Fruit fly (Drosophila melanogaster) whole organism, embryonic: ENCODE data around the gene put.

Experiments
- Asciz ChIP-seq: fragments of 200-800 bp; sonication (Bioruptor generic); optimal IDR thresholded peaks from 2 replicates; lab custom pipeline; 2017; ENCODE audit warnings: missing biosample characterization, mild to moderate bottlenecking, missing genetic modification characterization, missing genetic modification reagents
- CG15269 ChIP-seq: fragments of 200-800 bp; sonication (Bioruptor generic); optimal IDR thresholded peaks from 2 replicates; lab custom pipeline; 2018; ENCODE audit warnings: missing biosample characterization, mild to moderate bottlenecking, missing genetic modification characterization, moderate library complexity
- CG4707 ChIP-seq: fragments of 200-800 bp; sonication (Bioruptor generic); optimal IDR thresholded peaks from 2 replicates; lab custom pipeline; 2018; ENCODE audit warnings: missing biosample characterization, mild to moderate bottlenecking, missing genetic modification characterization, moderate library complexity
- CG7271 ChIP-seq: fragments of 200-800 bp; sonication (Bioruptor generic); optimal IDR thresholded peaks from 2 replicates; lab custom pipeline; 2018; ENCODE audit warnings: missing biosample characterization, mild to moderate bottlenecking, missing genetic modification characterization, moderate library complexity
- CG9797 ChIP-seq: fragments of 200-800 bp; sonication (Bioruptor generic); optimal IDR thresholded peaks from 3 replicates; lab custom pipeline; 2018; ENCODE audit warnings: missing biosample characterization, mild to moderate bottlenecking, missing genetic modification characterization
- D19B ChIP-seq: fragments of 200-800 bp; sonication (Bioruptor generic); optimal IDR thresholded peaks from 2 replicates; lab custom pipeline; 2017; ENCODE audit warnings: missing biosample characterization, mild to moderate bottlenecking, missing genetic modification characterization
- Fer2 ChIP-seq: fragments of 200-800 bp; sonication (Bioruptor generic); optimal IDR thresholded peaks from 2 replicates; lab custom pipeline; 2018; ENCODE audit warnings: missing biosample characterization, mild to moderate bottlenecking, missing genetic modification characterization, moderate library complexity
- MBD-R2 ChIP-seq: fragments of 200-800 bp; sonication (Bioruptor generic); IDR thresholded peaks from 2 replicates; pipeline ENCODE4 v1.3.6; 2022; ENCODE audit warnings: missing biosample characterization, missing genetic modification characterization
- NfI ChIP-seq: fragments of 200-800 bp; sonication (Bioruptor generic); optimal IDR thresholded peaks from 3 replicates; lab custom pipeline; 2018; ENCODE audit warnings: missing biosample characterization, mild to moderate bottlenecking, missing genetic modification characterization, moderate library complexity
- Sry-β ChIP-seq: fragments of 200-800 bp; sonication (Bioruptor generic); optimal IDR thresholded peaks from 2 replicates; lab custom pipeline; 2018; ENCODE audit warnings: missing biosample characterization, mild to moderate bottlenecking, missing genetic modification characterization, moderate library complexity
- dpn ChIP-seq, 2 experiments: fragments of 200-800 bp; sonication (Bioruptor generic); optimal IDR thresholded peaks; 3 replicates each; lab custom pipeline; 2016; ENCODE audit warnings: missing biosample characterization in 2 of 2, missing genetic modification characterization in 2 of 2
- peb ChIP-seq: fragments of 200-800 bp; sonication (Bioruptor generic); IDR thresholded peaks from 2 replicates; pipeline ENCODE4 v1.3.6; 2022; ENCODE audit warnings: missing biosample characterization, missing genetic modification characterization
- pros ChIP-seq: fragments of 200-800 bp; sonication (Bioruptor generic); optimal IDR thresholded peaks from 3 replicates; lab custom pipeline; 2019; ENCODE audit warnings: missing biosample characterization, mild to moderate bottlenecking, missing genetic modification characterization, moderate library complexity

DNA sequence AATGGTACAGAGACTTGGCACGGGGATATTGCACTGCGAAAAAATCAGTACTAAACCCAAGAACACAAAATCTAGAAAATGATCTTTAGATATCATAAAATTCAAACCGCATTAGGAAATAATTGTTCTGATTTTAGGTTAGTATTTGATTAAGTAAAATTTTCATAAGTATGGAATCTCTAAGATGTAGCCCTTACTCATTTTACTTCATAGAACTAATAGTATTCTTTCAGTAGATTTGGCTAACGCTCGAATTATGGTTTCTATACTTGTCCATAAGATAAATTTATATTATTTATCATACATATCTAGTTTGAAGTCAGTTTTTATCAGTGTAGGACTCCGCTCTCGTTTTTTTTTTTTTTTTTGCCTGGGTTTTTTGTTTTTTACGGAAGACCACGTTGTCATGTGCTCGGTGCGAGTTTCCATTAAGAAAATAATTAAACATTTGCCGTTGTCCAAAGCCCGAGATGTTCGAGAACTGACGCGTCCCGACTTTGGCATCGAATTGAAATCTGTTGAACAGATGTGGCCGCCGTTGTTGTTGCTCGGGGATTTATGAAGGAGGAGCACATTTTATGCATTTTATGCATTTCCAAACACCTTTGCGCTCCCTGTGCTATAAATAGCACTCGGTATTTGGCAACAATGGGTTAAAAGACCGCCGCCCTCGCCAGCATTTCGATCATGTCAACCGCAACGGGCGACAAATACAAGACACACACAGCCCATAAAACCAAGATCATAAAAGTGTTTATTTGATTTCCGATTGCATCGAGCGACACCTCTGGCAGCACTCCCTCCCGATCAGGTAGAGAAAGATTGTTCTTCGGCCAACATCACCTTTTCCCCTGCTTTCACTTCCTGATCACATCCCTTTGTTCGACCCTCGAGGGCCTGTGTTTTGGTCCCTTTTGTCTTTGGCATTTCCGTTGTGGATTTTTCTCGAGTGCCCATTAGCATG lies 38.7 kb downstream of the put start:
- TF ChIP-seq peb (GFP tag; lab: Robert Waterston, UW) (no peak), CG15269 (tag; lab: Kevin White, UChicago) (no peak), pros (GFP tag; lab: Kevin White, UChicago) (no peak), Fer2 (tag; lab: Kevin White, UChicago) (no peak), D19B (no peak), CG9797 (no peak), CG4707 (GFP tag; lab: Kevin White, UChicago) (no peak), CG7271 (tag; lab: Kevin White, UChicago) (no peak), Asciz (GFP tag; lab: Kevin White, UChicago) (no peak), Sry-β (GFP tag; lab: Kevin White, UChicago) (no peak), NfI (no peak), MBD-R2 (GFP tag; lab: Robert Waterston, UW) (no peak), dpn (GFP tag; optimal IDR thresholded peaks at IDR 0.05; lab: Kevin White, UChicago) (no peak)
